Fruit fly (Drosophila melanogaster): ENCODE results near the gene tal-1A.

DNA sequence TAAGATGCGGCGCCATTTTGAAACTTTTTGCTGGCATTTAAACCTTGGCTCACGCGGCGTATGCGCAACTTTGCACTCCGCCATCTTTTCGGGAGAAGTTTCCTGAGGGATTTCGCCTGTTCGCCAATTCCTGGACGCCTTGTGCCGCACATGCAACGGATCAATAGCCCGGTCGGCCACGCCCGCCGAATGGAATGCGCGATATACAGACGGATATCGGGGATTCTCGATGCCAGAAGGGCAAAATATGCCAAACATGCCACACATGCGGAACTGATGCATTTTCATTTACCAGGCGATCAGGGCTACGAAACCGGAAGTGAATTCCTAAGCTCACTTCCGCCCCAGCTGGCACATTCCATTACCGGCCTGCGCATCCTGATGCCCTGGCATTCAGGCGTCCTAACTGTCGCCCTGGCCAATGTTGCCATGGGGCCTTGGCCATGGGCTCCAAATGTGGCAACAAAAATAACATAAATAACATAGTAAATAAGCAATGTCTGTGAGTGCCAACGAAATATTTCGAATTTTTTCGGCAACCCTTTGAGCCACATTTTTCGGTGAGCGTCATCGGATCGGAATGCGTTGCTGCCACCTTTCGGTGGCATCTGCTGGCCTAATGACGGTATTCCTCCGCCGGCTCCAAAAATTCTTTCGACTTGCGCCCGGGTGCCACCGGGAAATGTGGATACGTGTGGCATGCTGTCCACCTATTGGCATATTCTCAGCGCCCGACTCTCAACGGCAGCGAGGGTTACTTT is 10.7 kb upstream of the tal-1A start:
- TF ChIP-seq CG10631 (GFP tag; optimal IDR thresholded peaks at IDR 0.05) (no peak), fd85E (GFP tag; optimal IDR thresholded peaks at IDR 0.05) (no peak), Blimp-1 (GFP tag; optimal IDR thresholded peaks at IDR 0.05) (no peak), Lpt (GFP tag; optimal IDR thresholded peaks at IDR 0.05) (no peak)

Measured in whole organism, prepupa.